Worm (Caenorhabditis elegans): ENCODE measurements around the gene str-66.

ce11 chrV:3124912-3125311, 20.9 kb upstream of the str-66 start, which contains the start of gene Y73C8C.12:
- TF ChIP-seq saeg-2 (GFP tag; IDR thresholded peaks at IDR 0.05): no peak
- TF ChIP-seq nhr-11 (tag; optimal IDR thresholded peaks at IDR 0.05): no peak
- no peak for TF ChIP-seq set-16 (GFP tag; IDR thresholded peaks at IDR 0.05)
- TF ChIP-seq F26F4.8 (GFP tag; conservative IDR thresholded peaks at IDR 0.05): no peak
- no peak for TF ChIP-seq nhr-77 (tag; optimal IDR thresholded peaks at IDR 0.05)
- TF ChIP-seq nhr-28 (tag; optimal IDR thresholded peaks at IDR 0.05): no peak
- TF ChIP-seq mxl-2 (GFP tag; conservative IDR thresholded peaks at IDR 0.05): no peak
- no peak for TF ChIP-seq php-3 (GFP tag; IDR thresholded peaks at IDR 0.05)
